Worm (Caenorhabditis elegans): ENCODE measurements around the gene fbxa-199.

ce11 chrV:15417822-15418221 lies 19.2 kb upstream of the fbxa-199 start, which contains the start of gene T06E6.10:
- no peak for TF ChIP-seq pha-4 (tag; optimal IDR thresholded peaks at IDR 0.05)
- TF ChIP-seq unc-130 (GFP tag; optimal IDR thresholded peaks at IDR 0.05), result no peak
- TF ChIP-seq snpc-1.3 (tag; optimal IDR thresholded peaks at IDR 0.05; ENCODE audit: insufficient read depth), result no peak
- no peak for TF ChIP-seq mel-28 (tag; optimal IDR thresholded peaks at IDR 0.05; ENCODE audit: borderline replicate concordance)
- no peak for TF ChIP-seq ztf-6 (GFP tag; IDR thresholded peaks at IDR 0.05)
- TF ChIP-seq snpc-4 (GFP tag; optimal IDR thresholded peaks at IDR 0.05), result no peak
- no peak for TF ChIP-seq snpc-4 (tag; optimal IDR thresholded peaks at IDR 0.05)
- TF ChIP-seq ceh-58 (GFP tag; IDR thresholded peaks at IDR 0.05), result no peak
- TF ChIP-seq madf-10 (tag; optimal IDR thresholded peaks at IDR 0.05), result no peak
- no peak for TF ChIP-seq zim-3 (tag; optimal IDR thresholded peaks at IDR 0.05)
- no peak for TF ChIP-seq ama-1 (optimal IDR thresholded peaks at IDR 0.05)
- no peak for TF ChIP-seq ama-1 (GFP tag; optimal IDR thresholded peaks at IDR 0.05)
- TF ChIP-seq ccch-3 (GFP tag; optimal IDR thresholded peaks at IDR 0.05), result no peak
- TF ChIP-seq pbrm-1 (GFP tag; IDR thresholded peaks at IDR 0.05), result no peak

Data from whole organism, young adult.